Worm (Caenorhabditis elegans): ENCODE results near the gene Y75B8A.7.

DNA sequence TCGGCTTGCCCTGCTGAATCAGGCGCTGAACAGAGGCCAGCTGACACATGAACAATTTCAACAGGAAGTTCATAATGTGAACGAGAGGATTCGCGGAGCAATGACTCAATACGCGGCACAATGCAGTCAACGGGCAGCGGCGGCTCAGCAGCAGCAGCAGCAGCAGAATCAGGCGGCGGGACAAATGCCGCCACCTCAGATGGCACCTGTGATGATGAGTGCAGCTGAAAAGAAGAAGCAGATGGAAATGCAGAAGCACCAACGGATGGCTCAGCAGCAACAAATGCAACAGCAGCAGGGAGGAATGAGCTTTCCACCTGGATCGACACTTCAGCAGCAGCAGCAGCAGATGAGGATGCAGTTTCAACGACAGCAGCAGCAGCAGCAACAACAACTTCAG is 12.6 kb downstream of the Y75B8A.7 start:
- TF ChIP-seq alr-1 (tag; optimal IDR thresholded peaks at IDR 0.05) (no peak), ceh-82 (tag; optimal IDR thresholded peaks at IDR 0.05) (no peak), mdl-1 (tag; optimal IDR thresholded peaks at IDR 0.05) (no peak), lsy-2 (tag; optimal IDR thresholded peaks at IDR 0.05) (no peak), ztf-1 (GFP tag; conservative IDR thresholded peaks at IDR 0.05) (no peak), R02D3.7 (tag; optimal IDR thresholded peaks at IDR 0.05) (no peak)
